Fruit fly (Drosophila melanogaster) whole organism, pupa: Measurements from ENCODE around the gene Eig71Ed.

ENCODE experiments used
- CG34367 ChIP-seq: fragments of 200-800 bp; sonication (Bioruptor generic); optimal IDR thresholded peaks from 2 replicates; lab custom pipeline; 2018; ENCODE audit warnings: missing biosample characterization, mild to moderate bottlenecking, missing genetic modification characterization
- CG4496 ChIP-seq: fragments of 200-800 bp; sonication (Bioruptor generic); IDR thresholded peaks from 3 replicates; pipeline ENCODE4 v1.3.6; 2022; ENCODE audit warnings: missing biosample characterization, missing genetic modification characterization
- CG8159 ChIP-seq: fragments of 200-800 bp; sonication (Bioruptor generic); optimal IDR thresholded peaks from 3 replicates; lab custom pipeline; 2018; ENCODE audit warnings: missing biosample characterization, mild to moderate bottlenecking, missing genetic modification characterization, moderate library complexity
- CG8301 ChIP-seq: fragments of 200-800 bp; sonication (Bioruptor generic); optimal IDR thresholded peaks from 2 replicates; lab custom pipeline; 2018; ENCODE audit warnings: missing biosample characterization, mild to moderate bottlenecking, missing genetic modification characterization
- EcR ChIP-seq: fragments of 200-800 bp; sonication (Bioruptor generic); optimal IDR thresholded peaks from 3 replicates; lab custom pipeline; 2019; ENCODE audit warnings: missing biosample characterization, missing genetic modification characterization, mild to moderate bottlenecking, moderate library complexity, missing genetic modification reagents
- Ets98B ChIP-seq: fragments of 200-800 bp; sonication (Bioruptor generic); IDR thresholded peaks from 2 replicates; pipeline ENCODE4 v1.3.6; 2022; ENCODE audit warnings: missing biosample characterization, missing genetic modification characterization
- Pif1A ChIP-seq: fragments of 200-800 bp; sonication (Bioruptor generic); optimal IDR thresholded peaks from 3 replicates; lab custom pipeline; 2016; ENCODE audit warnings: missing biosample characterization, missing genetic modification characterization
- Pif1B ChIP-seq: fragments of 200-800 bp; sonication (Bioruptor generic); optimal IDR thresholded peaks from 3 replicates; lab custom pipeline; 2016; ENCODE audit warnings: missing biosample characterization, missing genetic modification characterization
- Snoo ChIP-seq: fragments of 200-800 bp; sonication (Bioruptor generic); optimal IDR thresholded peaks from 3 replicates; lab custom pipeline; 2017; ENCODE audit warnings: missing biosample characterization, mild to moderate bottlenecking, missing genetic modification characterization, inconsistent platforms
- fd96Ca ChIP-seq: fragments of 200-800 bp; sonication (Bioruptor generic); IDR thresholded peaks from 3 replicates; pipeline ENCODE4 v1.3.6; 2022; ENCODE audit warnings: missing biosample characterization, missing genetic modification characterization
- gl ChIP-seq: fragments of 200-800 bp; sonication (Bioruptor generic); optimal IDR thresholded peaks from 2 replicates; lab custom pipeline; 2018; ENCODE audit warnings: missing biosample characterization, mild to moderate bottlenecking, missing genetic modification characterization

DNA sequence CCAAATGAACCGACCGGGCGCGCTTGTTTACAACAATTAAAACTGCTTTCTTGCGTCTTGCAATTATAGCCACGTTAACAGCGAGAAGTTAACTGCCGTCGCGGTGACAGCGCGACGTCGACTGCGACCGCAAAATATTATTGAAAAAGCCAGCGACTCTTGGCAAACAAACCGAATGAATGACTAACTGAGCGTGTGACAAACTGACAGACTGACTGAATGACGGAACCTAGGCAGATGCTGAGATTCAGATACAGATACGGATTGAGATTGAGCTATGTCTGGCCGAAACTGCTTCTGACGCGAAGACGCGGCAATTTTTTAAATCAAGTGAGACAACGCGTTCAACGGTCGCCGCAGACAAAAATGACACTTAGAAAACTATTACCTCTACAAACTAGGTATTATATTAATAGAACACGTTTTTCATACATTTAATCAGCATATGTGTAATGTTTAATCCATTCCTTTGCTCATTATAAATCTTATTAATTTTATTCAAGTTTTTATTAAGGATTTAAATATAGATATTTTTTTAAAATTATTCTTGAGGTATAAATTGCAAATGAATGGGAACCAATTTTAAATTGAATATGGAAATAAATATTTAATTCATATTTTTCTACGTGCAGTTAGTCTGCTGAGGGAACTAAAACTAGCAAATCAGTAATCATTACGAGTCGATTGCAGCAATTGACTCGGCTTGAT is 17.8 kb upstream of the Eig71Ed start:
- no peak for TF ChIP-seq Snoo (tag; lab: Kevin White, UChicago)
- TF ChIP-seq CG8301 (tag; lab: Kevin White, UChicago) = no peak
- TF ChIP-seq fd96Ca = no peak
- no peak for TF ChIP-seq Pif1B (GFP tag; lab: Kevin White, UChicago)
- no peak for TF ChIP-seq EcR (GFP tag; lab: Kevin White, UChicago)
- no peak for TF ChIP-seq Pif1A (GFP tag; lab: Kevin White, UChicago)
- no peak for TF ChIP-seq CG4496 (GFP tag; lab: Robert Waterston, UW)
- no peak for TF ChIP-seq CG8159 (tag; lab: Kevin White, UChicago)
- no peak for TF ChIP-seq Ets98B (GFP tag; lab: Robert Waterston, UW)
- no peak for TF ChIP-seq CG34367 (tag; lab: Kevin White, UChicago)
- no peak for TF ChIP-seq gl (tag; lab: Kevin White, UChicago)
